Fruit fly (Drosophila melanogaster): ENCODE results near the gene Cad86C.

Gene Cad86C

dm6 chr3R:10834893-10835292, 8.0 kb downstream of the Cad86C start (continued):
- TF ChIP-seq ase (GFP tag; IDR thresholded peaks at IDR 0.05): no peak

dm6 chr3R:10836924-10837323, 10.0 kb downstream of the Cad86C start:
- TF ChIP-seq CG14667 (GFP tag; IDR thresholded peaks at IDR 0.05) (no peak), CG33213 (GFP tag; optimal IDR thresholded peaks at IDR 0.05) (no peak), Ptx1 (GFP tag; IDR thresholded peaks at IDR 0.05) (no peak), CG17802 (tag; optimal IDR thresholded peaks at IDR 0.05) (no peak), al (GFP tag; IDR thresholded peaks at IDR 0.05) (no peak), Med (GFP tag) (peak; percentile 32), Ets65A (GFP tag) (peak; percentile 34), CG10431 (GFP tag; optimal IDR thresholded peaks at IDR 0.05) (peak; percentile 98), CG8290 (GFP tag; optimal IDR thresholded peaks at IDR 0.05) (no peak), CG8290 (tag; optimal IDR thresholded peaks at IDR 0.05) (no peak), oc (tag; optimal IDR thresholded peaks at IDR 0.05) (peak; percentile 44), jing (GFP tag; optimal IDR thresholded peaks at IDR 0.05) (no peak), kni (GFP tag; optimal IDR thresholded peaks at IDR 0.05) (no peak), HLH3B (GFP tag; IDR thresholded peaks at IDR 0.05) (no peak), Blimp-1 (GFP tag; optimal IDR thresholded peaks at IDR 0.05) (peak; percentile 91), run (tag; optimal IDR thresholded peaks at IDR 0.05) (no peak)

dm6 chr3R:10842422-10842821, 15.5 kb downstream of the Cad86C start:
- TF ChIP-seq Sox102F (GFP tag; optimal IDR thresholded peaks at IDR 0.05) (no peak), CG16815 (GFP tag; optimal IDR thresholded peaks at IDR 0.05) (no peak), CG7987 (GFP tag; optimal IDR thresholded peaks at IDR 0.05) (no peak), CG9932 (GFP tag; IDR thresholded peaks at IDR 0.05) (no peak), Bgb (GFP tag; IDR thresholded peaks at IDR 0.05; ENCODE audit: partially characterized antibody) (no peak), B-H2 (GFP tag; optimal IDR thresholded peaks at IDR 0.05) (no peak)

dm6 chr3R:10849515-10849973, 22.7 kb downstream of the Cad86C start, which contains the start of gene CG42394:
Gene CG42394, plus strand, starts transcription at chr3R:10849825.
- TF ChIP-seq Lhr (GFP tag; optimal IDR thresholded peaks at IDR 0.05): peak; percentile 75
- TF ChIP-seq luna (GFP tag; optimal IDR thresholded peaks at IDR 0.05): no peak
- TF ChIP-seq CG12104 (GFP tag; optimal IDR thresholded peaks at IDR 0.05): peak; percentile 96
- TF ChIP-seq CG13775 (GFP tag; optimal IDR thresholded peaks at IDR 0.05): peak; percentile 94
- peak; percentile 76 for TF ChIP-seq CG2116 (GFP tag; optimal IDR thresholded peaks at IDR 0.05)
- TF ChIP-seq insv (GFP tag; optimal IDR thresholded peaks at IDR 0.05): peak in 1 of 2 experiments; percentile 31
- peak; percentile 78 for TF ChIP-seq peb (GFP tag; IDR thresholded peaks at IDR 0.05)
- TF ChIP-seq az2 (GFP tag; optimal IDR thresholded peaks at IDR 0.05): peak; percentile 96
- peak; percentile 10; the same call in 1 of the 2 replicates for TF ChIP-seq Lim3 (GFP tag; IDR thresholded peaks at IDR 0.05)
- peak; percentile 80 for TF ChIP-seq run (tag; optimal IDR thresholded peaks at IDR 0.05)
- TF ChIP-seq en (GFP tag; optimal IDR thresholded peaks at IDR 0.05): no peak
- peak; percentile 90 for TF ChIP-seq CG10366 (GFP tag; IDR thresholded peaks at IDR 0.05)
- TF ChIP-seq Antp (GFP tag; optimal IDR thresholded peaks at IDR 0.05): peak; percentile 44
- peak; percentile 94 for TF ChIP-seq HHEX (GFP tag; optimal IDR thresholded peaks at IDR 0.05)
- TF ChIP-seq MTF-1 (GFP tag; optimal IDR thresholded peaks at IDR 0.05; ENCODE audit: borderline replicate concordance): peak; percentile 91
- peak; percentile 77 for TF ChIP-seq CG8281 (tag; optimal IDR thresholded peaks at IDR 0.05)
- TF ChIP-seq CG8924 (tag; optimal IDR thresholded peaks at IDR 0.05): peak; percentile 97
- TF ChIP-seq amos (GFP tag; IDR thresholded peaks at IDR 0.05; ENCODE audit: partially characterized antibody): peak; percentile 22; the same call in 1 of the 2 replicates
- peak; percentile 61 for TF ChIP-seq Mes4 (GFP tag; optimal IDR thresholded peaks at IDR 0.05)
- TF ChIP-seq CG7987 (GFP tag; optimal IDR thresholded peaks at IDR 0.05): peak; percentile 93
- TF ChIP-seq CG5953 (GFP tag; IDR thresholded peaks at IDR 0.05): peak; percentile 87
- TF ChIP-seq rib (GFP tag; IDR thresholded peaks at IDR 0.05): peak; percentile 90
- TF ChIP-seq Nf-YC (tag; optimal IDR thresholded peaks at IDR 0.05): peak; percentile 84
- TF ChIP-seq CG8478 (optimal IDR thresholded peaks at IDR 0.05): no peak
- no peak for TF ChIP-seq gro (GFP tag; optimal IDR thresholded peaks at IDR 0.05)
- peak; percentile 96 for TF ChIP-seq Ssrp (tag; optimal IDR thresholded peaks at IDR 0.05)
- peak; percentile 46 for TF ChIP-seq shn (GFP tag; optimal IDR thresholded peaks at IDR 0.05)
